Worm (Caenorhabditis elegans): ENCODE measurements around the gene warf-1.

warf-1 gene

DNA sequence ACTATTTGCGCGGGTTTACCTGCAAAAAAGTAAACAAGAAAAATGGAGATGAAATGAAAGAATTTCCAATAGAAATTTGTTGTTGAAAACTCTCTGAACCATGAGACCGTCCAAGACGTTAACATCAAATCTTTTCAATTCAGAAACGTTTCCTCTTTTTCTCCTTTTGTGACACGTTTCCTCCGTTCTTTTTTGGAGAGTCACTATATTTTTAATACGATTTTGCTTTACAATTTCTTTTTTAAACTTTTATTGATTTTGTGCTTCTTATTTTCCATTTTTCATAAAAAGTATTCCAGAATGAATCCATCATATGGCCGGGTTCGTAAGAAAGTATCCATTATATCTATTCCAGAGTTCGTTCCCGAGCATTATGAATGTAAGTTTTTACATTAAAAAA is 40.3 kb downstream of the warf-1 start, which contains the start of gene itr-1:
itr-1 (plus strand) TSS at position 301 of the 400 bp plus-strand sequence.
- no peak for TF ChIP-seq zag-1 (tag; optimal IDR thresholded peaks at IDR 0.05)
- TF ChIP-seq ceh-16 (tag; optimal IDR thresholded peaks at IDR 0.05) = no peak
- TF ChIP-seq fos-1 (tag; optimal IDR thresholded peaks at IDR 0.05) = no peak
- no peak for TF ChIP-seq egl-27 (tag; optimal IDR thresholded peaks at IDR 0.05)
- TF ChIP-seq nhr-21 (tag; optimal IDR thresholded peaks at IDR 0.05) = no peak
- no peak for TF ChIP-seq nhr-10 (tag; optimal IDR thresholded peaks at IDR 0.05)
- TF ChIP-seq ztf-4 (tag; optimal IDR thresholded peaks at IDR 0.05) = no peak
- TF ChIP-seq lin-39 (tag; optimal IDR thresholded peaks at IDR 0.05) = no peak
- TF ChIP-seq crh-2 (tag; optimal IDR thresholded peaks at IDR 0.05) = no peak
- no peak for TF ChIP-seq lin-13 (GFP tag; optimal IDR thresholded peaks at IDR 0.05)

ce11 chrIV:7679120-7679519 is 44.5 kb downstream of the warf-1 start:
- peak; percentile 55 for TF ChIP-seq fos-1 (tag; optimal IDR thresholded peaks at IDR 0.05)
- TF ChIP-seq sma-9 (GFP tag; optimal IDR thresholded peaks at IDR 0.05) = peak; percentile 18
- no peak for TF ChIP-seq sma-9 (tag; optimal IDR thresholded peaks at IDR 0.05)
- peak; percentile 10 for TF ChIP-seq F13H6.1 (tag; optimal IDR thresholded peaks at IDR 0.05)
- no peak for TF ChIP-seq sem-4 (tag; optimal IDR thresholded peaks at IDR 0.05)
- no peak for TF ChIP-seq ceh-82 (tag; optimal IDR thresholded peaks at IDR 0.05)
- TF ChIP-seq nhr-11 (tag; optimal IDR thresholded peaks at IDR 0.05) = no peak
- TF ChIP-seq crh-2 (tag; optimal IDR thresholded peaks at IDR 0.05) = peak; percentile 55
- TF ChIP-seq unc-62 (GFP tag; optimal IDR thresholded peaks at IDR 0.05) = no peak
